Worm (Caenorhabditis elegans) whole organism, L1 larva: ENCODE data around the gene flp-27.

Experiments used
- aly-2 ChIP-seq: fragments of 150-350 bp; optimal IDR thresholded peaks from 2 replicates; lab custom pipeline; 2014; ENCODE audit warnings: missing biosample characterization, missing genetic modification characterization
- fkh-10 ChIP-seq: sonication (generic microtip); optimal IDR thresholded peaks from 2 replicates; lab custom pipeline; 2017; ENCODE audit warnings: missing biosample characterization, missing genetic modification reagents, missing genetic modification characterization
- jun-1 ChIP-seq: fragments of 150-350 bp; optimal IDR thresholded peaks from 2 replicates; lab custom pipeline; 2014; ENCODE audit warnings: missing biosample characterization, missing genetic modification reagents, missing genetic modification characterization
- mdl-1 ChIP-seq, 2 experiments: fragments of 150-350 bp; optimal IDR thresholded peaks; 2 replicates each; lab custom pipeline; 2014 to 2017; ENCODE audit warnings: missing biosample characterization in 2 of 2, missing genetic modification characterization in 2 of 2, inconsistent platforms in 1 of 2

DNA sequence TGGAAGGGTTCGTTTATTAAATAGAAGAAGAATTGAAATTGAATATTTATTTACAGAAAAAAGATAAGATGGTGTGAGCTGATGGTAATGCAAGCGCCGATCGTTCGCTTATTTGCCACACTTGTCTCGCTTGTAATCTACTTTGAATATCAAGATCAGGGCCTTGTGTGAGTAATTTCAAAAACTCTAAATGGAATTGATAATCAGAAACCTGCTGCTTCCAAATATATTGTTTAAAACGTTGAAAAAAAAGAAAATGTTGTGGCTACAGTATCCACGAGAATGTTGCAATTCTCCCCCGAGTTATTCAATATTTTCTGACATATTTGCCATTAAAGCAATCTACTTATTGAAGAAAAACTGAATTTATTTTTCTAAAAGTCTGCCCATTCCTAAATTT is 30.0 kb downstream of the flp-27 start:
- TF ChIP-seq mdl-1 (tag; optimal IDR thresholded peaks at IDR 0.05; lab: Kevin White, UChicago) (no peak), aly-2 (tag; lab: Kevin White, UChicago) (no peak), jun-1 (tag; lab: Kevin White, UChicago) (no peak), fkh-10 (no peak)
